Worm (Caenorhabditis elegans) whole organism, L4/young adult: Measurements from ENCODE around the gene C50B6.3.

Experiments used
- W03F9.2 ChIP-seq: fragments of 150-350 bp; optimal IDR thresholded peaks from 2 replicates; lab custom pipeline; 2014; ENCODE audit warnings: missing biosample characterization, missing genetic modification characterization
- dao-5 ChIP-seq: sonication (generic microtip); optimal IDR thresholded peaks from 2 replicates; lab custom pipeline; 2016; ENCODE audit warnings: missing genotype, missing genetic modification characterization, moderate library complexity, missing compliant biosample characterization
- him-1 ChIP-seq: sonication (generic microtip); optimal IDR thresholded peaks from 2 replicates; lab custom pipeline; 2016; ENCODE audit warnings: missing genotype, missing genetic modification reagents, missing genetic modification characterization, missing compliant biosample characterization

Gene C50B6.3

DNA sequence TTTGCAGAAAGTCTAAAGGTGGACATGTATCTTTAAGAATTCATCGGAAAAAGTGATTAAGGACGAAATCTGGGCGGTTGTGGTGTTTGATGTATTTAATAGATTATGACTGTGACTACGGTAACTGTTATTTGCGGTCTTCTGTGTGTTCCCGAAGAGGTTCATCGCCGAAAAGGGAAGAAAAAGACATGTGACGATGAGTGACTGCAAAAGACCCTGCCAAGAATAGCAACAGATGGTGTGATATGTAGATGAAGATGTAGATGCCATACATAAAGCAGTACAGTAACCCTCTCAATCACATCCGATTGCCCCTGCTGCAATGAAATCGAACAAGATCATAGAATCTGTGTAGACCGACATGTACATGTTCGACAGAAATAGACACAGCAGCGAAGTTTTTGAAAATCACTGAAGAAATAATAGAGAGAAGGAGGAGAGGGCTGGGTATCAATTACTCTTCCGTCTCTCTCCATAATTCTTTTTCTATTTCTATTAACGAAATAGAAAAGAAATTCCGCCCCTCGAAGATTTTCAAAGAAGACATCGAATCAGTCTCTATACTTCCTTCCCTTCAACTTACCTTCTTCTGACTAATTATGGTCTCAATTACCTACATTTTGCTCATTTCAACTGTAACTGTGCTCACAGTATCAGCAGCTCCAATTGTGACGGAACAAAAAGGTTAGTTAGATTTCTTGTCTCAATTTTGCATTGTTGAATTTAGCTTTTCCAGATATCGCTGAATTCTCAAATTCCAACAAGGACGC, 45.6 kb downstream of the C50B6.3 start, which contains the start of gene F32H5.3:
F32H5.3 (plus strand) TSS at position 513 of the 770 bp plus-strand sequence.
- TF ChIP-seq dao-5 (tag; lab: Kevin White, UChicago) (no peak), W03F9.2 (no peak), him-1 (no peak)

DNA sequence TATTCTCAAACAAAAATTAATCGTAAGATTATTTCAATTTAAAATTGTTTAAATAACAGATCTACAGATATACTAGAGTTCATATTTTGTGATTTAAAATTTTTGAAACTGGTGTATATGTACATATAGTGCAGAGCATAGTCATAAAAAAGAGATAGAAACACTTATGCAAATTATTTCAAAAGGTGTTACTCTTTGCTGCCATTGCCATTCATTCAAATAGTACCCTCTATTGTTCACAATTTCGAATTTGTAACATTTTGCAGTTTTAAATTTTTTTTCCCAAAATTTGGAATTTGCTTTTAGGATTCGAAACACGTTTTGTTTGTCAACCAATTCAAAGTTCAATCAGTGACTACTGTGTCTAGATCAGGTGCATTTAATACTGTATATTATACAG, 46.9 kb downstream of the C50B6.3 start, which contains the start of gene F32H5.4:
F32H5.4 (plus strand) TSS at position 301 of the 400 bp plus-strand sequence.
- TF ChIP-seq dao-5 (tag; lab: Kevin White, UChicago) (no peak), him-1 (no peak), W03F9.2 (no peak)

DNA sequence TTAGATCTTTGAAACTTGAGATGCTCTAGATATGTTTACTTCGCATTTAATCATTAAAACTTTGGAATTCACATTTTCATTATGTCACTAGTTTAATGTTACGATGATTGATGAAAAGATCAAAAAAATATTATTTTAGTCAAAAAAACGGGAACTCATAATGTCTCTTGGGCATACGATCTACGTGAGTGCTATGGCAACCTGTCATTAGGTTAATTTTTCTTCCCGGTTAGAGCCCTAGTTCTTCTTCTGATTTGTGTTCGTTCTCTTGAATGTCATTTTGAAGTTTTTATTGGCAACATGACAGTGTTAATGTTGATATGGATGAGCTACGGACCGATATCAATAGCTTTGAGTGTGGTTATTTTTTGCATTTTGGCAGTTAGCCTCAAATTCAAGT, 50.0 kb downstream of the C50B6.3 start, which contains the start of gene srg-46:
srg-46 (plus strand) TSS at position 301 of the 400 bp plus-strand sequence.
- TF ChIP-seq him-1 (no peak), dao-5 (tag; lab: Kevin White, UChicago) (no peak), W03F9.2 (no peak)

DNA sequence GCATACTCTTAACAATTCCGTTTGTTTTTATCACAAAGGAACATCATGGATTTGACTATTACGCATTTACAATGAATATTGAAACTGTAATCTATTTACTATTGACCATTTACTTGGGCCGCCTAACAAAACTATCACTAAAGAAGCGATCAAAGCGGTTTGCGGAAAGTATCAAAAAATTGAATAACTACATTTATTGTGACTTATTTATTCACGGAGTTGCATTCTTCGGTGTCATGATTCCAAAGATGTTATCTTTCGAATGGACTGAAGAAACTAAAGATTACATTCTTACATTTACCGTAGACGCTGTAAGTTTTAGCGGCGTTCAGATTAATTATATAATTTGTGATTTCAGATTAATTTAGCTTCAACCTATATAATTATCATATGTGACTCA, 50.9 kb downstream of the C50B6.3 start:
- TF ChIP-seq him-1 (no peak), dao-5 (tag; lab: Kevin White, UChicago) (no peak), W03F9.2 (no peak)
